Worm (Caenorhabditis elegans): ENCODE results near the gene sre-31.
A peak's percentile ranks its signal among the peaks of the same experiment; 100 is the strongest.

DNA sequence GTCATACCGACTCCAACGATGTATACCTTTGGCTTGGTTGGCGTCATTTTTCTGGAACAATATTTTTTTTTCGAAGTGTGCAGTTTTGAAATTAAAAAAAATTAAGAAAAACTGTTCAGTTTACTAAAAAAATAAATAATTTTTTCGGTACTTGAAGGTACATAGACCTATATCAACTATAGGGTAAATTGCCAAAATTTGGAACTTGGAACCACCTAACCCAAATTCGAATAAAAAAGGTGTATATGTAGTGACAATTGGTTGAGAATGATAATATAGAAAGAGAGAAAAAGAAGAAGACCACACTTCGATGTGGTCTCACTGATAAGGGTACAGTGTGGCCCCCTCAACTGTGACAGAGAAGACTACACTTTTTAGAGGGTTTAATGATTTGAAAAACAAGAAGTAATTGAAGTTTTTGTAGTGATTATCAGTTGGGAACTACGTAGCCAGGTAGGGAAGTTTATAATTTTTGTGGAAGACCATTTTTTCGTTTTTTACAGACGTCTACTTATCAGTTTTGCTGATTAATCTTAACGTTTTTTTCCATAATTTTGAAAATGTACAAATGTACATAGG, 17.1 kb upstream of the sre-31 start, which contains the start of gene daf-22:
- TF ChIP-seq dao-5 (tag; optimal IDR thresholded peaks at IDR 0.05) = no peak
- TF ChIP-seq him-1 (tag; optimal IDR thresholded peaks at IDR 0.05) = no peak
- TF ChIP-seq W03F9.2 (tag; optimal IDR thresholded peaks at IDR 0.05) = peak; percentile 32
